Fruit fly (Drosophila melanogaster) whole organism, embryonic: Measurements from ENCODE around the gene CG13962.

Source experiments
- Antp ChIP-seq: fragments of 200-800 bp; sonication (Bioruptor generic); optimal IDR thresholded peaks from 3 replicates; lab custom pipeline; 2016; ENCODE audit warnings: missing biosample characterization, missing genetic modification characterization
- Asciz ChIP-seq: fragments of 200-800 bp; sonication (Bioruptor generic); optimal IDR thresholded peaks from 2 replicates; lab custom pipeline; 2017; ENCODE audit warnings: missing biosample characterization, mild to moderate bottlenecking, missing genetic modification characterization, missing genetic modification reagents
- Atf-2 ChIP-seq: fragments of 200-800 bp; sonication (Bioruptor generic); optimal IDR thresholded peaks from 2 replicates; lab custom pipeline; 2016; ENCODE audit warnings: missing biosample characterization, missing genetic modification characterization
- Blimp-1 ChIP-seq: fragments of 200-800 bp; sonication (Bioruptor generic); optimal IDR thresholded peaks from 3 replicates; lab custom pipeline; 2018; ENCODE audit warnings: missing biosample characterization, missing genetic modification characterization, mild to moderate bottlenecking, moderate library complexity, missing genetic modification reagents
- BtbVII ChIP-seq: fragments of 200-800 bp; sonication (Bioruptor generic); optimal IDR thresholded peaks from 3 replicates; lab custom pipeline; 2017; ENCODE audit warnings: missing biosample characterization, mild to moderate bottlenecking, missing genetic modification characterization
- CG10366 ChIP-seq: fragments of 200-800 bp; sonication (Bioruptor generic); IDR thresholded peaks from 2 replicates; pipeline ENCODE4 v1.3.6; 2022; ENCODE audit warnings: missing biosample characterization, missing genetic modification characterization
- CG11695 ChIP-seq: fragments of 200-800 bp; sonication (Bioruptor generic); IDR thresholded peaks from 3 replicates; pipeline ENCODE4 v1.3.6; 2022; ENCODE audit warnings: missing biosample characterization, missing genetic modification characterization
- CG11723 ChIP-seq: fragments of 200-800 bp; sonication (Bioruptor generic); optimal IDR thresholded peaks from 2 replicates; lab custom pipeline; 2017; ENCODE audit warnings: missing biosample characterization, mild to moderate bottlenecking, missing genetic modification characterization
- CG12071 ChIP-seq: fragments of 200-800 bp; sonication (Bioruptor generic); optimal IDR thresholded peaks from 3 replicates; lab custom pipeline; 2018; ENCODE audit warnings: missing biosample characterization, mild to moderate bottlenecking, missing genetic modification characterization
- CG13123 ChIP-seq: fragments of 200-800 bp; sonication (Bioruptor generic); optimal IDR thresholded peaks from 2 replicates; lab custom pipeline; 2016; ENCODE audit warnings: missing biosample characterization, missing genetic modification characterization
- CG13894 ChIP-seq: fragments of 200-800 bp; sonication (Bioruptor generic); optimal IDR thresholded peaks from 3 replicates; lab custom pipeline; 2018; ENCODE audit warnings: missing biosample characterization, mild to moderate bottlenecking, missing genetic modification characterization, moderate library complexity
- CG1529 ChIP-seq: fragments of 200-800 bp; sonication (Bioruptor generic); optimal IDR thresholded peaks from 3 replicates; lab custom pipeline; 2018; ENCODE audit warnings: missing biosample characterization, missing genetic modification characterization
- CG1792 ChIP-seq: fragments of 200-800 bp; sonication (Bioruptor generic); optimal IDR thresholded peaks from 2 replicates; lab custom pipeline; 2016; ENCODE audit warnings: missing biosample characterization, missing genetic modification characterization
- CG33213 ChIP-seq: fragments of 200-800 bp; sonication (Bioruptor generic); optimal IDR thresholded peaks from 3 replicates; lab custom pipeline; 2016; ENCODE audit warnings: missing biosample characterization, missing genetic modification characterization
- CG7839 ChIP-seq: fragments of 200-800 bp; sonication (Bioruptor generic); optimal IDR thresholded peaks from 3 replicates; lab custom pipeline; 2018; ENCODE audit warnings: missing biosample characterization, mild to moderate bottlenecking, missing genetic modification characterization, moderate library complexity
- CG9932 ChIP-seq: fragments of 200-800 bp; sonication (Bioruptor generic); IDR thresholded peaks from 2 replicates; pipeline ENCODE4 v1.3.6; 2022; ENCODE audit warnings: missing biosample characterization, missing genetic modification characterization
- Dp ChIP-seq: fragments of 200-800 bp; sonication (Bioruptor generic); optimal IDR thresholded peaks from 2 replicates; lab custom pipeline; 2018; ENCODE audit warnings: missing biosample characterization, mild to moderate bottlenecking, missing genetic modification characterization, moderate library complexity
- H2.0 ChIP-seq: fragments of 200-800 bp; sonication (Bioruptor generic); IDR thresholded peaks from 2 replicates; pipeline ENCODE4 v1.3.6; 2022; ENCODE audit warnings: missing biosample characterization, missing genetic modification characterization
- HLH54F ChIP-seq: fragments of 200-800 bp; sonication (Bioruptor generic); optimal IDR thresholded peaks from 3 replicates; lab custom pipeline; 2016; ENCODE audit warnings: missing biosample characterization, missing genetic modification characterization
- Mes4 ChIP-seq: fragments of 200-800 bp; sonication (Bioruptor generic); optimal IDR thresholded peaks from 2 replicates; lab custom pipeline; 2016; ENCODE audit warnings: missing biosample characterization, missing genetic modification characterization
- NK7.1 ChIP-seq: fragments of 200-800 bp; sonication (Bioruptor generic); optimal IDR thresholded peaks from 3 replicates; lab custom pipeline; 2016; ENCODE audit warnings: missing biosample characterization, missing genetic modification characterization
- Nf-YB ChIP-seq: fragments of 200-800 bp; sonication (Bioruptor generic); optimal IDR thresholded peaks from 3 replicates; lab custom pipeline; 2019; ENCODE audit warnings: missing biosample characterization, mild to moderate bottlenecking, missing genetic modification characterization, moderate library complexity
- Nf-YC ChIP-seq: fragments of 200-800 bp; optimal IDR thresholded peaks from 3 replicates; lab custom pipeline; 2019; ENCODE audit warnings: missing biosample characterization, mild to moderate bottlenecking, missing genetic modification characterization, moderate library complexity
- NfI ChIP-seq: fragments of 200-800 bp; sonication (Bioruptor generic); optimal IDR thresholded peaks from 3 replicates; lab custom pipeline; 2018; ENCODE audit warnings: missing biosample characterization, mild to moderate bottlenecking, missing genetic modification characterization, moderate library complexity
- Scr ChIP-seq: fragments of 200-800 bp; sonication (Bioruptor generic); IDR thresholded peaks from 2 replicates; pipeline ENCODE4 v1.3.6; 2022; ENCODE audit warnings: missing biosample characterization, missing genetic modification characterization; ENCODE audit not compliant: partially characterized antibody
- Spps ChIP-seq: fragments of 200-800 bp; sonication (Bioruptor generic); optimal IDR thresholded peaks from 2 replicates; lab custom pipeline; 2018; ENCODE audit warnings: missing biosample characterization, mild to moderate bottlenecking, missing genetic modification characterization
- TFAM ChIP-seq: fragments of 200-800 bp; sonication (Bioruptor generic); optimal IDR thresholded peaks from 2 replicates; lab custom pipeline; 2017; ENCODE audit warnings: missing biosample characterization, missing genetic modification characterization, inconsistent platforms
- Trl ChIP-seq, 3 experiments: fragments of >200 bp in 2 of 3; fragments of 200-800 bp in 1 of 3; sonication (Bioruptor generic) in 1 of 3; optimal IDR thresholded peaks; 2 replicates in 1 of 3; 3 replicates in 2 of 3; lab custom pipeline; 2016 to 2017; ENCODE audit warnings: missing biosample characterization in 1 of 3, missing genetic modification characterization in 1 of 3
- Usf ChIP-seq: fragments of 200-800 bp; sonication (Bioruptor generic); optimal IDR thresholded peaks from 2 replicates; lab custom pipeline; 2017; ENCODE audit warnings: missing genotype, missing biosample characterization, missing genetic modification characterization
- ac ChIP-seq: fragments of 200-800 bp; sonication (Bioruptor generic); optimal IDR thresholded peaks from 3 replicates; lab custom pipeline; 2017; ENCODE audit warnings: missing biosample characterization, mild to moderate bottlenecking, missing genetic modification characterization
- ap ChIP-seq: fragments of 200-800 bp; sonication (Bioruptor generic); IDR thresholded peaks from 2 replicates; pipeline ENCODE4 v1.3.6; 2022; ENCODE audit warnings: missing biosample characterization, missing genetic modification characterization
- caup ChIP-seq: fragments of 200-800 bp; sonication (Bioruptor generic); optimal IDR thresholded peaks from 3 replicates; lab custom pipeline; 2017; ENCODE audit warnings: missing biosample characterization, mild to moderate bottlenecking, missing genetic modification characterization, moderate library complexity; ENCODE audit not compliant: severe bottlenecking
- chm ChIP-seq: fragments of 200-800 bp; sonication (Bioruptor generic); IDR thresholded peaks from 2 replicates; pipeline ENCODE4 v1.3.6; 2022; ENCODE audit warnings: missing biosample characterization, missing genetic modification characterization
- dimm ChIP-seq: fragments of 200-800 bp; sonication (Bioruptor generic); IDR thresholded peaks from 2 replicates; pipeline ENCODE4 v1.3.6; 2022; ENCODE audit warnings: missing biosample characterization, missing genetic modification characterization
- dmrt11E ChIP-seq: fragments of 200-800 bp; sonication (Bioruptor generic); optimal IDR thresholded peaks from 3 replicates; lab custom pipeline; 2018; ENCODE audit warnings: missing biosample characterization, mild to moderate bottlenecking, missing genetic modification characterization, moderate library complexity
- grn ChIP-seq: fragments of 200-800 bp; sonication (Bioruptor generic); optimal IDR thresholded peaks from 3 replicates; lab custom pipeline; 2017; ENCODE audit warnings: missing biosample characterization, missing genetic modification characterization
- h ChIP-seq: fragments of >200 bp; optimal IDR thresholded peaks from 2 replicates; lab custom pipeline; 2017
- hb ChIP-seq: fragments of 200-800 bp; sonication (Bioruptor generic); IDR thresholded peaks from 3 replicates; pipeline ENCODE4 v1.3.6; 2022; ENCODE audit warnings: missing biosample characterization, missing genetic modification characterization; ENCODE audit not compliant: partially characterized antibody
- hkb ChIP-seq, 2 experiments: fragments of 200-800 bp in 1 of 2; fragments of >200 bp in 1 of 2; sonication (Bioruptor generic) in 1 of 2; IDR thresholded peaks in 1 of 2; optimal IDR thresholded peaks in 1 of 2; 2 replicates each; pipeline versions ENCODE4 v1.3.6 to Lab custom; 2017 to 2022; ENCODE audit warnings: missing biosample characterization in 1 of 2, missing genetic modification characterization in 1 of 2
- inv ChIP-seq: fragments of 200-800 bp; sonication (Bioruptor generic); IDR thresholded peaks from 2 replicates; pipeline ENCODE4 v1.3.6; 2022; ENCODE audit warnings: missing biosample characterization, missing genetic modification characterization; ENCODE audit not compliant: partially characterized antibody
- kni ChIP-seq: fragments of 200-800 bp; sonication (Bioruptor generic); optimal IDR thresholded peaks from 3 replicates; lab custom pipeline; 2017; ENCODE audit warnings: mild to moderate bottlenecking, missing biosample characterization, missing genetic modification reagents, missing genetic modification characterization
- nerfin-1 ChIP-seq: fragments of 200-800 bp; sonication (Bioruptor generic); optimal IDR thresholded peaks from 3 replicates; lab custom pipeline; 2019; ENCODE audit warnings: missing biosample characterization, mild to moderate bottlenecking, missing genetic modification characterization, moderate library complexity
- onecut ChIP-seq: fragments of 200-800 bp; sonication (Bioruptor generic); IDR thresholded peaks from 2 replicates; pipeline ENCODE4 v1.3.6; 2022; ENCODE audit warnings: missing biosample characterization, missing genetic modification characterization
- prd ChIP-seq, 3 experiments: fragments of >200 bp in 2 of 3; fragments of 200-800 bp in 1 of 3; sonication (Bioruptor generic) in 1 of 3; optimal IDR thresholded peaks in 2 of 3; IDR thresholded peaks in 1 of 3; 2 replicates in 2 of 3; 3 replicates in 1 of 3; pipeline versions ENCODE4 v1.3.6 to Lab custom; 2017 to 2022; ENCODE audit warnings: missing biosample characterization in 1 of 3, missing genetic modification characterization in 1 of 3
- pros ChIP-seq: fragments of 200-800 bp; sonication (Bioruptor generic); optimal IDR thresholded peaks from 3 replicates; lab custom pipeline; 2019; ENCODE audit warnings: missing biosample characterization, mild to moderate bottlenecking, missing genetic modification characterization, moderate library complexity
- slou ChIP-seq: fragments of 200-800 bp; sonication (Bioruptor generic); optimal IDR thresholded peaks from 3 replicates; lab custom pipeline; 2016; ENCODE audit warnings: missing biosample characterization, missing genetic modification characterization
- vfl ChIP-seq: fragments of 200-800 bp; sonication (Bioruptor generic); optimal IDR thresholded peaks from 2 replicates; lab custom pipeline; 2016; ENCODE audit warnings: missing biosample characterization, missing genetic modification characterization
- vvl ChIP-seq: fragments of 200-800 bp; sonication (Bioruptor generic); IDR thresholded peaks from 2 replicates; pipeline ENCODE4 v1.3.6; 2022; ENCODE audit warnings: missing biosample characterization, missing genetic modification characterization
- wdn ChIP-seq: fragments of 200-800 bp; sonication (Bioruptor generic); IDR thresholded peaks from 2 replicates; pipeline ENCODE4 v1.3.6; 2022; ENCODE audit warnings: missing biosample characterization, missing genetic modification characterization
- zfh2 ChIP-seq: fragments of 200-800 bp; sonication (Bioruptor generic); optimal IDR thresholded peaks from 2 replicates; lab custom pipeline; 2016; ENCODE audit warnings: missing biosample characterization, missing genetic modification characterization

CG13962 gene

DNA sequence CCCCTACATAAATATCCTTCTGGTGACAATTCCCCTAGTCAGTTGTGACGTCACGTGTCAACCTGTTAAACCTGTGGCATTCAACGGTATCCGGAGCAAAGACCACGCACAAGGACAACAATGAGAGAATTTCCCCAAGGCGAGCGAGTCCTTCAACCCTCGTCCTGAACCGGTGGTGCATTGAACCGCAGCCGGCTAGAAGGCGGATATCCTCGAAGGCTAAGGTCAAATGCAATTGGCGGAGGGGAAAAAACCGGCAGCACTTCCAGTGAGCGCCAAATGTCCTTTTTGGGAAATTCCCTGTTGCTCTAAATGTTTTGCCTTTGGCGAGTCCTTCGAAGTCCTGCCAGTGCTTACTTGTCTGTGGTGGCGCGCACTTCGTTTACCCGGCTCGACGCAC, 5.6 kb upstream of the CG13962 start (continued):
- peak; percentile 6 for TF ChIP-seq CG13894
- no peak for TF ChIP-seq HLH54F (GFP tag; lab: Kevin White, UChicago)
- TF ChIP-seq NfI (GFP tag; lab: Kevin White, UChicago), result no peak
- TF ChIP-seq onecut (GFP tag; lab: Robert Waterston, UW), result no peak
- TF ChIP-seq kni (GFP tag; lab: Kevin White, UChicago), result peak; percentile 9
- no peak for TF ChIP-seq Antp (GFP tag; lab: Kevin White, UChicago)
- TF ChIP-seq chm (GFP tag; lab: Robert Waterston, UW), result 0 out of 2 replicates have a peak, but pooled peaks have one; percentile 13
- TF ChIP-seq slou (GFP tag; lab: Kevin White, UChicago), result no peak
- peak; percentile 61 for TF ChIP-seq BtbVII (GFP tag; lab: Kevin White, UChicago)
- TF ChIP-seq prd (optimal IDR thresholded peaks at IDR 0.05; lab: Kevin White, UChicago), result no peak
- TF ChIP-seq prd (GFP tag; IDR thresholded peaks at IDR 0.05; lab: Robert Waterston, UW), result no peak
- TF ChIP-seq Dp (GFP tag; lab: Kevin White, UChicago), result no peak
- no peak for TF ChIP-seq CG1792 (GFP tag; lab: Kevin White, UChicago)
- no peak for TF ChIP-seq CG13123 (GFP tag; lab: Kevin White, UChicago)
- no peak for TF ChIP-seq NK7.1 (GFP tag; lab: Kevin White, UChicago)
- TF ChIP-seq Usf (GFP tag; lab: Kevin White, UChicago), result no peak
- no peak for TF ChIP-seq Blimp-1 (GFP tag; lab: Kevin White, UChicago)
- no peak for TF ChIP-seq vfl (GFP tag; lab: Kevin White, UChicago)
- TF ChIP-seq Spps (tag; lab: Kevin White, UChicago), result no peak
- no peak for TF ChIP-seq CG9932 (GFP tag; lab: Robert Waterston, UW)
- no peak for TF ChIP-seq H2.0 (GFP tag; lab: Robert Waterston, UW)
- TF ChIP-seq CG7839 (tag; lab: Kevin White, UChicago), result no peak
- no peak for TF ChIP-seq grn (GFP tag; lab: Kevin White, UChicago)
- no peak for TF ChIP-seq dimm (GFP tag; lab: Robert Waterston, UW)
- no peak for TF ChIP-seq ap (GFP tag; lab: Robert Waterston, UW)
- TF ChIP-seq Asciz, result no peak
- peak; percentile 94 for TF ChIP-seq nerfin-1
- TF ChIP-seq CG1529 (GFP tag; lab: Kevin White, UChicago), result no peak
- no peak for TF ChIP-seq CG12071
- TF ChIP-seq Trl (optimal IDR thresholded peaks at IDR 0.05; lab: Kevin White, UChicago), result peak in 1 of 2 experiments; percentile 28
- TF ChIP-seq Trl (GFP tag; optimal IDR thresholded peaks at IDR 0.05; lab: Kevin White, UChicago), result no peak
- no peak for TF ChIP-seq CG11695 (GFP tag; lab: Robert Waterston, UW)
- no peak for TF ChIP-seq hkb (optimal IDR thresholded peaks at IDR 0.05; lab: Kevin White, UChicago)
- TF ChIP-seq hkb (GFP tag; IDR thresholded peaks at IDR 0.05; lab: Robert Waterston, UW), result no peak
- no peak for TF ChIP-seq ac (GFP tag; lab: Kevin White, UChicago)
- no peak for TF ChIP-seq vvl (GFP tag; lab: Robert Waterston, UW)
- TF ChIP-seq wdn (GFP tag; lab: Robert Waterston, UW), result no peak
- no peak for TF ChIP-seq h (lab: Kevin White, UChicago)
- no peak for TF ChIP-seq CG33213 (GFP tag; lab: Kevin White, UChicago)
- TF ChIP-seq caup (GFP tag; lab: Kevin White, UChicago), result no peak
- no peak for TF ChIP-seq hb (GFP tag; lab: Robert Waterston, UW)
- TF ChIP-seq pros, result peak; percentile 70
- TF ChIP-seq CG11723 (GFP tag; lab: Kevin White, UChicago), result no peak
- TF ChIP-seq dmrt11E (tag; lab: Kevin White, UChicago), result no peak
- peak; percentile 37 for TF ChIP-seq Nf-YC (tag; lab: Kevin White, UChicago)
- TF ChIP-seq Scr (GFP tag; lab: Robert Waterston, UW), result no peak
- no peak for TF ChIP-seq CG10366 (GFP tag; lab: Robert Waterston, UW)
- 0 out of 2 replicates have a peak, but pooled peaks have one; percentile 13 for TF ChIP-seq inv (GFP tag; lab: Robert Waterston, UW)
- TF ChIP-seq zfh2, result no peak
- peak; percentile 15 for TF ChIP-seq Nf-YB (GFP tag; lab: Kevin White, UChicago)
- no peak for TF ChIP-seq TFAM (GFP tag; lab: Kevin White, UChicago)
- TF ChIP-seq Atf-2 (GFP tag; lab: Kevin White, UChicago), result no peak
- no peak for TF ChIP-seq Mes4 (GFP tag; lab: Kevin White, UChicago)
